Fruit fly (Drosophila melanogaster) whole organism, adult: Measurements from ENCODE around the gene CG14777.

Experiments used
- CG11617 ChIP-seq: fragments of 200-800 bp; sonication (Bioruptor generic); optimal IDR thresholded peaks from 2 replicates; lab custom pipeline; 2017; ENCODE audit warnings: mild to moderate bottlenecking, missing biosample characterization, missing genetic modification reagents, missing genetic modification characterization
- CG12768 ChIP-seq: fragments of 200-800 bp; sonication (Bioruptor generic); optimal IDR thresholded peaks from 2 replicates; lab custom pipeline; 2017; ENCODE audit warnings: missing biosample characterization, missing genetic modification characterization, mild to moderate bottlenecking, moderate library complexity, missing genetic modification reagents
- CG14711 ChIP-seq: fragments of 200-800 bp; sonication (Bioruptor generic); optimal IDR thresholded peaks from 2 replicates; lab custom pipeline; 2018; ENCODE audit warnings: missing biosample characterization, mild to moderate bottlenecking, missing genetic modification characterization, moderate library complexity
- CG1620 ChIP-seq: fragments of 200-800 bp; sonication (Bioruptor generic); optimal IDR thresholded peaks from 2 replicates; lab custom pipeline; 2016; ENCODE audit warnings: missing biosample characterization, missing genetic modification characterization
- CG33017 ChIP-seq: fragments of 200-800 bp; sonication (Bioruptor generic); optimal IDR thresholded peaks from 2 replicates; lab custom pipeline; 2018; ENCODE audit warnings: missing biosample characterization, mild to moderate bottlenecking, missing genetic modification characterization, moderate library complexity
- CG5204 ChIP-seq: fragments of 200-800 bp; sonication (Bioruptor generic); optimal IDR thresholded peaks from 2 replicates; lab custom pipeline; 2016; ENCODE audit warnings: missing biosample characterization, missing genetic modification characterization
- CG7045 ChIP-seq: fragments of 200-800 bp; sonication (Bioruptor generic); optimal IDR thresholded peaks from 2 replicates; lab custom pipeline; 2017; ENCODE audit warnings: missing biosample characterization, mild to moderate bottlenecking, missing genetic modification characterization
- CG7101 ChIP-seq: fragments of 200-800 bp; sonication (Bioruptor generic); optimal IDR thresholded peaks from 2 replicates; lab custom pipeline; 2018; ENCODE audit warnings: missing biosample characterization, mild to moderate bottlenecking, missing genetic modification characterization, moderate library complexity
- Clk ChIP-seq: fragments of 200-800 bp; sonication (Bioruptor generic); optimal IDR thresholded peaks from 2 replicates; lab custom pipeline; 2017; ENCODE audit warnings: missing biosample characterization, missing genetic modification characterization
- Crg-1 ChIP-seq: fragments of 200-800 bp; sonication (Bioruptor generic); optimal IDR thresholded peaks from 2 replicates; lab custom pipeline; 2016; ENCODE audit warnings: missing biosample characterization, missing genetic modification characterization
- Hr96 ChIP-seq: fragments of 200-800 bp; sonication (Bioruptor generic); optimal IDR thresholded peaks from 2 replicates; lab custom pipeline; 2016; ENCODE audit warnings: missing biosample characterization, missing genetic modification characterization
- Mnt ChIP-seq: fragments of 200-800 bp; sonication (Bioruptor generic); optimal IDR thresholded peaks from 2 replicates; lab custom pipeline; 2016; ENCODE audit warnings: missing biosample characterization, mild to moderate bottlenecking, missing genetic modification characterization
- bab1 ChIP-seq: fragments of 200-800 bp; sonication (Bioruptor generic); optimal IDR thresholded peaks from 3 replicates; lab custom pipeline; 2019; ENCODE audit warnings: missing biosample characterization, mild to moderate bottlenecking, missing genetic modification characterization, moderate library complexity
- cic ChIP-seq: fragments of 200-800 bp; sonication (Bioruptor generic); optimal IDR thresholded peaks from 2 replicates; lab custom pipeline; 2017; ENCODE audit warnings: missing biosample characterization, mild to moderate bottlenecking, missing genetic modification characterization, moderate library complexity
- cnc ChIP-seq, 2 experiments: fragments of >200 bp; optimal IDR thresholded peaks; 2 replicates each; lab custom pipeline; 2017
- kay ChIP-seq: fragments of 200-800 bp; sonication (Bioruptor generic); peaks from one replicate; lab custom pipeline; 2016; ENCODE audit warnings: missing biosample characterization, missing genetic modification characterization, borderline replicate concordance
- ovo ChIP-seq: fragments of 200-800 bp; sonication (Bioruptor generic); optimal IDR thresholded peaks from 2 replicates; lab custom pipeline; 2016; ENCODE audit warnings: missing biosample characterization, missing genetic modification characterization
- pad ChIP-seq: fragments of 200-800 bp; sonication (Bioruptor generic); optimal IDR thresholded peaks from 3 replicates; lab custom pipeline; 2017; ENCODE audit warnings: missing biosample characterization, missing genetic modification characterization, mild to moderate bottlenecking, moderate library complexity, missing genetic modification reagents
- tj ChIP-seq: fragments of 200-800 bp; sonication (Bioruptor generic); optimal IDR thresholded peaks from 3 replicates; lab custom pipeline; 2017; ENCODE audit warnings: missing biosample characterization, mild to moderate bottlenecking, missing genetic modification characterization, moderate library complexity
- toe ChIP-seq: fragments of 200-800 bp; sonication (Bioruptor generic); optimal IDR thresholded peaks from 2 replicates; lab custom pipeline; 2016; ENCODE audit warnings: missing biosample characterization, missing genetic modification characterization

Gene CG14777

DNA sequence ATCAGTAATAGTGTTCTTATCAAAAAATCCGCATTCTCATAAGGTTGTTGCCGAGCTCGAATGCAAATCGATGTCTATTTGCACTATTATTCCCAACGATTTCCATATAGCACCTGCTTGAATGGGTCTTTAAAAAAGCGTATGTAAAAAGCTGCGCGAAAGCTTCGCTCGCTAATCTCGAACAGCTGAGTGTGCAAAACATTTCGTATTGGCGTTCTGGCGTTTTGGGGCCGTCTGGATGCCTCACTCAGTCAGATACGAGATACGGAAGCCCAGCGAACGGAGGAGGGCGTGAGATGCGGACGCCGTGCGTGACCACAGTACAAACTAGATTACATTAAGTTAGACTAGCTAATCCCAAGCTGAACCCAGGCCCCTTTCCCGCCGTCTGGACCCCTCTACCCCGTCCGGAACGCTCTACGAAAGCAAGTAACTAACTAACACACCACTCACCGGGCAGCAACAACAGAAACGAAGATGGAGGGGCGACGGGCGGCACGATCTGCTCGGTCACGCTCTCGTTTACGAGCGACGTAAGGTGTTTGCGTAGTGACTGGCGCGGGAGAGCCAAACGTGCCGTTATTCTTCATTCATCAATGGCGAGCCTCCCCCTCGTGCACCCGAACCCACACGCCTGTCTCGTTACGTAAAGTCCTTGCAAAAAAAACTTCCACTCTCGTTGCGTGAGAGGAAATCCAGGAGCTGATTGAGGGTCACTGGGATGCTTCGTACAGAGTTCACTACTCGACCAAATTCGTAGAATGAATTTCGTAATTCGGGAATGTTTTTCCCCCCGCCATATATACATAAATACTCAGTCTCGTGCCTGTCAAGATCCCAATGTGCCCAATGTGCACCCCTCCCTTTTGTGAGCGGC lies 809 bp downstream of the CG14777 start:
- no peak for TF ChIP-seq Crg-1 (GFP tag; lab: Kevin White, UChicago)
- no peak for TF ChIP-seq CG1620
- peak; percentile 65 to 93 for TF ChIP-seq cnc (optimal IDR thresholded peaks at IDR 0.05; lab: Kevin White, UChicago)
- no peak for TF ChIP-seq CG5204 (GFP tag; lab: Kevin White, UChicago)
- peak; percentile 10 for TF ChIP-seq CG7101
- peak; percentile 52 for TF ChIP-seq Hr96 (GFP tag; lab: Kevin White, UChicago)
- peak; percentile 94 for TF ChIP-seq tj (GFP tag; lab: Kevin White, UChicago)
- no peak for TF ChIP-seq CG33017 (tag; lab: Kevin White, UChicago)
- TF ChIP-seq Mnt: peak; percentile 89
- no peak for TF ChIP-seq kay (GFP tag; lab: Kevin White, UChicago)
- no peak for TF ChIP-seq CG7045 (GFP tag; lab: Kevin White, UChicago)
- TF ChIP-seq CG14711: no peak
- peak; percentile 17 for TF ChIP-seq CG12768 (GFP tag; lab: Kevin White, UChicago)
- TF ChIP-seq CG11617 (GFP tag; lab: Kevin White, UChicago): peak; percentile 25
- peak; percentile 99 for TF ChIP-seq cic (GFP tag; lab: Kevin White, UChicago)
- TF ChIP-seq toe (GFP tag; lab: Kevin White, UChicago): no peak
- peak; percentile 68 for TF ChIP-seq ovo
- peak; percentile 6 for TF ChIP-seq bab1
- TF ChIP-seq Clk (GFP tag; lab: Kevin White, UChicago): no peak
- peak; percentile 73 for TF ChIP-seq pad

DNA sequence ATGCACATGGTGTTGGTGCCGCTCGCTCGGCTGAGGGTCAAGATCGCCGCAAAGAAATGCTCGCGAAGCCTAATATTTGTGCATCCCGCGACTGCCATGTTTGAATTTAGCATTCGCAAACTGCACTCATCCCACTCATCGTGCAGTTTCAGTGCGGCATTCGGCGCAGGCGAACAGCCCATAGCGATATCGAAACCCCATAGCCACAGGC lies 1.4 kb downstream of the CG14777 start, which contains the start of gene CG14778:
CG14778 (plus strand) TSS at position 112 of the 211 bp plus-strand sequence.
- TF ChIP-seq cnc (optimal IDR thresholded peaks at IDR 0.05; lab: Kevin White, UChicago) (no peak), Clk (GFP tag; lab: Kevin White, UChicago) (no peak), toe (GFP tag; lab: Kevin White, UChicago) (no peak), Crg-1 (GFP tag; lab: Kevin White, UChicago) (no peak), kay (GFP tag; lab: Kevin White, UChicago) (no peak), ovo (no peak), CG1620 (no peak), CG7045 (GFP tag; lab: Kevin White, UChicago) (no peak), pad (no peak), Hr96 (GFP tag; lab: Kevin White, UChicago) (no peak), CG5204 (GFP tag; lab: Kevin White, UChicago) (no peak), CG33017 (tag; lab: Kevin White, UChicago) (no peak), CG11617 (GFP tag; lab: Kevin White, UChicago) (no peak), Mnt (no peak), CG7101 (no peak)

dm6 chrX:1469717-1470116 lies 3.8 kb downstream of the CG14777 start, which contains the start of gene CG32808:
TSS of gene CG32808 (minus strand) at chrX:1469817.
- TF ChIP-seq cnc (optimal IDR thresholded peaks at IDR 0.05; lab: Kevin White, UChicago): no peak
- no peak for TF ChIP-seq cic (GFP tag; lab: Kevin White, UChicago)
- TF ChIP-seq CG14711: no peak
- TF ChIP-seq CG11617 (GFP tag; lab: Kevin White, UChicago): no peak
- no peak for TF ChIP-seq pad
- TF ChIP-seq bab1: no peak

DNA sequence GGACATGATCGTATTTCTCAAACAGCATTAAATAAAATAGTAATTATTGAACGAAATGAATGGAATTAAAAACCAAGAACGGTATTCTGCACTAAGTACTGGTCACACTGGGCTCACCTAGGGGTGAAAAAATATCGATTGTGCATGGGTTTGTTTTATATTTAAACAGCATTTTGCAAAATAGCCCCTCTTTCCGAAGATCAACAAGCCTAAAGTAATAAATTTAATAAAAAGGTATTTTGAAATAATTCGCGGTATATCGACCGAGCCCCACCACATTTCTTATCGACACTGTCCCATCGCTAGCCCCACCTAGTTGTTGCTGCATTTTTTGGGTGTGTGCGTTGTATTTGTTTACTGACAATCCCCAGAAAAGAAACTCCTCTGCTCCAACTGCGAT lies 4.6 kb downstream of the CG14777 start, which contains the start of gene pck:
pck (plus strand) TSS at position 105 of the 400 bp plus-strand sequence.
- TF ChIP-seq CG11617 (GFP tag; lab: Kevin White, UChicago) (peak; percentile 66), CG1620 (peak; percentile 77), CG12768 (GFP tag; lab: Kevin White, UChicago) (no peak), CG7101 (peak; percentile 54), CG5204 (GFP tag; lab: Kevin White, UChicago) (no peak), bab1 (peak; percentile 56), kay (GFP tag; lab: Kevin White, UChicago) (no peak), toe (GFP tag; lab: Kevin White, UChicago) (peak; percentile 60), Clk (GFP tag; lab: Kevin White, UChicago) (no peak), CG14711 (peak; percentile 68), CG7045 (GFP tag; lab: Kevin White, UChicago) (no peak), pad (peak; percentile 56), cic (GFP tag; lab: Kevin White, UChicago) (no peak), cnc (optimal IDR thresholded peaks at IDR 0.05; lab: Kevin White, UChicago) (no peak), Hr96 (GFP tag; lab: Kevin White, UChicago) (peak; percentile 81), CG33017 (tag; lab: Kevin White, UChicago) (peak; percentile 10), Crg-1 (GFP tag; lab: Kevin White, UChicago) (peak; percentile 57), tj (GFP tag; lab: Kevin White, UChicago) (peak; percentile 36), Mnt (peak; percentile 86), ovo (peak; percentile 78)

dm6 chrX:1472222-1472621 lies 6.3 kb downstream of the CG14777 start, which contains the start of gene CG14780:
TSS of gene CG14780 (plus strand) at chrX:1472522.
- TF ChIP-seq Mnt (no peak), bab1 (no peak), CG1620 (no peak), Hr96 (GFP tag; lab: Kevin White, UChicago) (no peak), CG7101 (no peak), CG12768 (GFP tag; lab: Kevin White, UChicago) (no peak), tj (GFP tag; lab: Kevin White, UChicago) (no peak), CG5204 (GFP tag; lab: Kevin White, UChicago) (no peak), pad (no peak), Crg-1 (GFP tag; lab: Kevin White, UChicago) (no peak), CG7045 (GFP tag; lab: Kevin White, UChicago) (no peak), CG14711 (no peak), cnc (optimal IDR thresholded peaks at IDR 0.05; lab: Kevin White, UChicago) (no peak)

DNA sequence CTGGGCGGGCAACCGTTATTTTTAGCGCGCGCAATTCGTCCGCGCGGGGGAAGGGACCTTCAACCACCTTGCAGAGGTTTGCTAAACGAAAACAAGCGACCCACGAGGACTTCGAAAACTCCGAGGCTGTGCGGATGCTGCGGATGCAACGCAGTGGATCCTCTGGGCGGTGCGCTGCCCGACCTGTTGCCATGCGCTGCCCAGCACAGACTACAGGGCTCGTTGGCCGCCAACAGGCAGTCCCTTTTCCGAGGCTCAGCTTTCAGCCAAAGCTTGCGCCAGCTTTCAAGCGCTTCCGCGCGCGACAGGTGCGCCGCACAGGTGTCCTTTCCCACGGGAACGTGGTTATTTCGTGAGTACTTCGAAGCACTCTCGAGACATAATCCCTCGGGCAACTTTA lies 10.5 kb downstream of the CG14777 start:
- no peak for TF ChIP-seq Clk (GFP tag; lab: Kevin White, UChicago)
- no peak for TF ChIP-seq CG7045 (GFP tag; lab: Kevin White, UChicago)
- no peak for TF ChIP-seq ovo
- no peak for TF ChIP-seq kay (GFP tag; lab: Kevin White, UChicago)
- no peak for TF ChIP-seq Hr96 (GFP tag; lab: Kevin White, UChicago)
- no peak for TF ChIP-seq bab1
- no peak for TF ChIP-seq cnc (optimal IDR thresholded peaks at IDR 0.05; lab: Kevin White, UChicago)
- TF ChIP-seq CG12768 (GFP tag; lab: Kevin White, UChicago): no peak
- no peak for TF ChIP-seq cic (GFP tag; lab: Kevin White, UChicago)
- TF ChIP-seq CG1620: no peak
- no peak for TF ChIP-seq pad
- no peak for TF ChIP-seq Crg-1 (GFP tag; lab: Kevin White, UChicago)
- no peak for TF ChIP-seq CG33017 (tag; lab: Kevin White, UChicago)
- no peak for TF ChIP-seq CG14711
- no peak for TF ChIP-seq Mnt
- TF ChIP-seq CG11617 (GFP tag; lab: Kevin White, UChicago): no peak
- TF ChIP-seq tj (GFP tag; lab: Kevin White, UChicago): no peak
